Fruit fly (Drosophila melanogaster): ENCODE results near the gene GC1.

The GC1 gene

dm6 chr3R:12006417-12006816, 38.9 kb downstream of the GC1 start (continued):
- no peak for TF ChIP-seq CG4707 (GFP tag; optimal IDR thresholded peaks at IDR 0.05)
- no peak for TF ChIP-seq Sry-β (GFP tag; optimal IDR thresholded peaks at IDR 0.05)
- no peak for TF ChIP-seq CG9797 (GFP tag; optimal IDR thresholded peaks at IDR 0.05)
- no peak for TF ChIP-seq CG7786 (GFP tag; optimal IDR thresholded peaks at IDR 0.05)
- TF ChIP-seq CG31365 (tag; optimal IDR thresholded peaks at IDR 0.05), result no peak
- no peak for TF ChIP-seq mirr (GFP tag; optimal IDR thresholded peaks at IDR 0.05)
- no peak for TF ChIP-seq scrt (GFP tag; optimal IDR thresholded peaks at IDR 0.05)
- TF ChIP-seq dysf (GFP tag; IDR thresholded peaks at IDR 0.05), result no peak
- no peak for TF ChIP-seq CG10267 (tag; optimal IDR thresholded peaks at IDR 0.05)
- TF ChIP-seq CG2199 (GFP tag; IDR thresholded peaks at IDR 0.05), result 0 out of 3 replicates have a peak, but pooled peaks have one; percentile 56
- TF ChIP-seq bowl (GFP tag; IDR thresholded peaks at IDR 0.05), result 0 out of 2 replicates have a peak, but pooled peaks have one; percentile 12
- TF ChIP-seq bigmax (GFP tag; optimal IDR thresholded peaks at IDR 0.05), result no peak
- no peak for TF ChIP-seq CG6254 (GFP tag; optimal IDR thresholded peaks at IDR 0.05)
- 0 out of 3 replicates have a peak, but pooled peaks have one; percentile 25 for TF ChIP-seq CG11456 (GFP tag; IDR thresholded peaks at IDR 0.05)
- TF ChIP-seq trh (GFP tag; optimal IDR thresholded peaks at IDR 0.05), result no peak
- no peak for TF ChIP-seq CG11247 (GFP tag; IDR thresholded peaks at IDR 0.05)
- no peak for TF ChIP-seq kay (GFP tag; optimal IDR thresholded peaks at IDR 0.05)

DNA sequence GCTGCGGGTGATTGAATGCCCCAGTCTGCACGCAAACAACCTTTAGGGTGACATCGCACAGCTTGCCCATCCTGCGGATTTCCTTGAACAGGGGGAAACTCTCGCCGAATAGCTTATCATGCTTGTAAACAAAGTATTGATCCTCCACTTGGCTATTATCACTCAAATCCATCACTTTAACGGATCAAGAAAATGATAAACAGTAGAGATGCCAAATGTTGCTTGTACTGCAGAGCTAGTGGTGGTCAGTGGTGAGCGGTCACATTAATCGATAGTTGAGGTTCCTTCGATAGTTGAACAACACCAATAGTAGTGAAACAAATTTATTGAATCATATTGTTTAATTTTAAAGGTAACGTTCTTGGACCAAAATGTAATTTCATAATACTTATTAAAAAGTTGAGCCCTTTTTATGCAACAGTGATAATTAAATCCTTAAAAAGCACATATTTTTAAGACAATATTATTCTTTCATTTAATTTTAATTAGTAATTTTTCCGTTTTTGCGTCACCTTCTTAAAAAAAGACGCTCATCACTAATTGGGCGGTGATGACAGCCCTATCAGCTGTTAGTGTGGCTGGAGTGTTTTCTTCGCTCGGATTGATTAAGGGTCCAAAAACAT, 42.8 kb downstream of the GC1 start, which contains the start of the genes KLHL18 and GCC185:
Gene KLHL18 (minus strand): TSS at position 233 of the 623 bp plus-strand sequence.
Gene GCC185 (plus strand): TSS at position 571 of the 623 bp plus-strand sequence.
- TF ChIP-seq CG10274 (GFP tag; optimal IDR thresholded peaks at IDR 0.05) (no peak), Tbp (GFP tag; optimal IDR thresholded peaks at IDR 0.05) (no peak), Fer3 (tag; optimal IDR thresholded peaks at IDR 0.05) (peak; percentile 59), CG1647 (GFP tag; optimal IDR thresholded peaks at IDR 0.05) (peak; percentile 66), CG3726 (GFP tag; IDR thresholded peaks at IDR 0.05) (no peak), Atf3 (GFP tag; optimal IDR thresholded peaks at IDR 0.05) (peak; percentile 36), CG34422 (GFP tag; IDR thresholded peaks at IDR 0.05) (peak; percentile 81; the same call in 2 of the 3 replicates), Doc3 (GFP tag; IDR thresholded peaks at IDR 0.05; ENCODE audit: partially characterized antibody) (peak; percentile 68; the same call in 2 of the 3 replicates), CG15073 (GFP tag; optimal IDR thresholded peaks at IDR 0.05) (peak; percentile 17), CG12942 (GFP tag; optimal IDR thresholded peaks at IDR 0.05) (peak; percentile 82), CG7745 (tag; optimal IDR thresholded peaks at IDR 0.05) (no peak), CG8359 (GFP tag; optimal IDR thresholded peaks at IDR 0.05; ENCODE audit: borderline replicate concordance) (no peak), vvl (GFP tag; IDR thresholded peaks at IDR 0.05) (peak; percentile 73), D (optimal IDR thresholded peaks at IDR 0.05) (no peak), D (GFP tag; optimal IDR thresholded peaks at IDR 0.05) (peak; percentile 33), Mrtf (GFP tag; IDR thresholded peaks at IDR 0.05) (0 out of 3 replicates have a peak, but pooled peaks have one; percentile 27), ranshi (GFP tag; IDR thresholded peaks at IDR 0.05) (peak; percentile 76; the same call in 1 of the 2 replicates), Ravus (GFP tag; IDR thresholded peaks at IDR 0.05) (no peak), Optix (GFP tag; IDR thresholded peaks at IDR 0.05) (no peak), CG14667 (GFP tag; IDR thresholded peaks at IDR 0.05) (peak; percentile 56; the same call in 1 of the 2 replicates), Hand (GFP tag; optimal IDR thresholded peaks at IDR 0.05) (no peak), kay (GFP tag; optimal IDR thresholded peaks at IDR 0.05) (peak; percentile 65), ftz-f1 (GFP tag; optimal IDR thresholded peaks at IDR 0.05) (no peak), CG30020 (tag; optimal IDR thresholded peaks at IDR 0.05) (peak; percentile 68), Dbx (GFP tag; IDR thresholded peaks at IDR 0.05) (peak; percentile 88; the same call in 2 of the 3 replicates), CG13624 (GFP tag; optimal IDR thresholded peaks at IDR 0.05) (peak; percentile 64), h (optimal IDR thresholded peaks at IDR 0.05) (no peak), CG42726 (GFP tag; IDR thresholded peaks at IDR 0.05; ENCODE audit: partially characterized antibody) (0 out of 2 replicates have a peak, but pooled peaks have one; percentile 37), CG3838 (GFP tag; optimal IDR thresholded peaks at IDR 0.05) (peak; percentile 6), Hr51 (GFP tag; optimal IDR thresholded peaks at IDR 0.05) (peak in 1 of 2 experiments; percentile 73), Sox102F (GFP tag; optimal IDR thresholded peaks at IDR 0.05) (peak; percentile 62), CG3281 (GFP tag; optimal IDR thresholded peaks at IDR 0.05) (peak; percentile 47), Dek (tag; optimal IDR thresholded peaks at IDR 0.05) (peak; percentile 73), CG12219 (GFP tag; optimal IDR thresholded peaks at IDR 0.05) (no peak)
